Fruit fly (Drosophila melanogaster) whole organism, embryonic: Measurements from ENCODE around the gene CG7332.

ENCODE experiments used
- CG12942 ChIP-seq: fragments of 200-800 bp; sonication (Bioruptor generic); optimal IDR thresholded peaks from 3 replicates; lab custom pipeline; 2016; ENCODE audit warnings: missing biosample characterization, missing genetic modification characterization
- CG17912 ChIP-seq: fragments of 200-800 bp; sonication (Bioruptor generic); optimal IDR thresholded peaks from 2 replicates; lab custom pipeline; 2018; ENCODE audit warnings: missing biosample characterization, mild to moderate bottlenecking, missing genetic modification characterization
- CG1832 ChIP-seq: fragments of 200-800 bp; sonication (Bioruptor generic); optimal IDR thresholded peaks from 2 replicates; lab custom pipeline; 2017; ENCODE audit warnings: missing biosample characterization, mild to moderate bottlenecking, missing genetic modification characterization, inconsistent platforms
- CG31388 ChIP-seq: fragments of 200-800 bp; sonication (Bioruptor generic); optimal IDR thresholded peaks from 2 replicates; lab custom pipeline; 2016; ENCODE audit warnings: missing biosample characterization, missing genetic modification characterization
- Doc2 ChIP-seq: fragments of 200-800 bp; sonication (Bioruptor generic); IDR thresholded peaks from 2 replicates; pipeline ENCODE4 v1.3.6; 2022; ENCODE audit warnings: missing biosample characterization, missing genetic modification characterization
- Elba2 ChIP-seq: fragments of 200-800 bp; sonication (Bioruptor generic); optimal IDR thresholded peaks from 3 replicates; lab custom pipeline; 2016; ENCODE audit warnings: missing biosample characterization, missing genetic modification characterization
- kay ChIP-seq: fragments of 200-800 bp; sonication (Bioruptor generic); optimal IDR thresholded peaks from 2 replicates; lab custom pipeline; 2016; ENCODE audit warnings: missing biosample characterization, missing genetic modification characterization

dm6 chrX:18919422-18920029, 35.2 kb downstream of the CG7332 start:
- no peak for TF ChIP-seq CG1832 (GFP tag; lab: Kevin White, UChicago)
- no peak for TF ChIP-seq kay (GFP tag; lab: Kevin White, UChicago)
- no peak for TF ChIP-seq Elba2
- TF ChIP-seq Doc2 (GFP tag; lab: Robert Waterston, UW), result no peak
- TF ChIP-seq CG31388 (GFP tag; lab: Kevin White, UChicago), result no peak
- TF ChIP-seq CG17912 (GFP tag; lab: Kevin White, UChicago), result no peak
- TF ChIP-seq CG12942 (GFP tag; lab: Kevin White, UChicago), result no peak
